Fruit fly (Drosophila melanogaster): ENCODE results near the gene KdelR.

dm6 chr2L:10468978-10469377 lies 42.3 kb downstream of the KdelR start:
- no peak for TF ChIP-seq pan (optimal IDR thresholded peaks at IDR 0.05)
- TF ChIP-seq CG8478 (optimal IDR thresholded peaks at IDR 0.05): no peak
- no peak for TF ChIP-seq psq (optimal IDR thresholded peaks at IDR 0.05)
- TF ChIP-seq EcR (GFP tag; optimal IDR thresholded peaks at IDR 0.05): no peak
- TF ChIP-seq usp (GFP tag; optimal IDR thresholded peaks at IDR 0.05): no peak
